Fruit fly (Drosophila melanogaster): ENCODE results near the gene BicD.
A peak's percentile ranks its signal among the peaks of the same experiment; 100 is the strongest.

- TF ChIP-seq bab1 (GFP tag; optimal IDR thresholded peaks at IDR 0.05) = no peak
- TF ChIP-seq pad (GFP tag; optimal IDR thresholded peaks at IDR 0.05) = no peak
- no peak for TF ChIP-seq CG7045 (GFP tag; optimal IDR thresholded peaks at IDR 0.05)
- no peak for TF ChIP-seq CG33017 (tag; optimal IDR thresholded peaks at IDR 0.05)
- TF ChIP-seq kay (GFP tag; ENCODE audit: borderline replicate concordance) = peak; percentile 3
- no peak for TF ChIP-seq CG14711 (tag; optimal IDR thresholded peaks at IDR 0.05)
- TF ChIP-seq Hr96 (GFP tag; optimal IDR thresholded peaks at IDR 0.05) = no peak
- TF ChIP-seq cnc (optimal IDR thresholded peaks at IDR 0.05) = no peak
- no peak for TF ChIP-seq CG5204 (GFP tag; optimal IDR thresholded peaks at IDR 0.05)
- TF ChIP-seq Mnt (GFP tag; optimal IDR thresholded peaks at IDR 0.05) = no peak
These were observed 47.6 kb downstream of the BicD start for dm6 chr2L:17425412-17425811.
